Fruit fly (Drosophila melanogaster): Measurements from ENCODE around the gene Nufip.
A peak's percentile ranks its signal among the peaks of the same experiment; 100 is the strongest.

Gene Nufip

dm6 chr3L:18781653-18782629 is 33.8 kb upstream of the Nufip start (continued):
- TF ChIP-seq sima (GFP tag; optimal IDR thresholded peaks at IDR 0.05) (no peak), wek (GFP tag; optimal IDR thresholded peaks at IDR 0.05) (no peak), wor (GFP tag; IDR thresholded peaks at IDR 0.05) (peak; percentile 57), Doc2 (GFP tag; IDR thresholded peaks at IDR 0.05) (no peak), Tbp (GFP tag; optimal IDR thresholded peaks at IDR 0.05) (no peak), CG4730 (GFP tag; IDR thresholded peaks at IDR 0.05) (peak; percentile 15; the same call in 1 of the 2 replicates), tin (GFP tag; optimal IDR thresholded peaks at IDR 0.05) (peak; percentile 32), CG7271 (tag; optimal IDR thresholded peaks at IDR 0.05) (no peak), Hsf (GFP tag; optimal IDR thresholded peaks at IDR 0.05) (peak; percentile 31), CG10462 (GFP tag; optimal IDR thresholded peaks at IDR 0.05) (no peak), cwo (GFP tag; optimal IDR thresholded peaks at IDR 0.05) (no peak), CG4707 (GFP tag; optimal IDR thresholded peaks at IDR 0.05) (no peak), Awh (GFP tag; IDR thresholded peaks at IDR 0.05) (no peak), CG7928 (GFP tag; optimal IDR thresholded peaks at IDR 0.05) (no peak), Drgx (GFP tag; IDR thresholded peaks at IDR 0.05) (peak; percentile 7; the same call in 1 of the 2 replicates), CG8281 (tag; optimal IDR thresholded peaks at IDR 0.05) (peak; percentile 55), Sry-δ (GFP tag; optimal IDR thresholded peaks at IDR 0.05) (no peak), pfk (GFP tag; optimal IDR thresholded peaks at IDR 0.05) (no peak), vfl (GFP tag; optimal IDR thresholded peaks at IDR 0.05) (no peak), odd (GFP tag; optimal IDR thresholded peaks at IDR 0.05) (peak; percentile 52), CG2875 (GFP tag; optimal IDR thresholded peaks at IDR 0.05) (no peak), CG12219 (GFP tag; optimal IDR thresholded peaks at IDR 0.05) (peak; percentile 42), CG13287 (GFP tag; IDR thresholded peaks at IDR 0.05; ENCODE audit: partially characterized antibody) (peak; percentile 40; the same call in 1 of the 2 replicates), CG17612 (GFP tag; IDR thresholded peaks at IDR 0.05) (no peak), D19A (tag; optimal IDR thresholded peaks at IDR 0.05) (no peak), Ets65A (GFP tag) (no peak), Sox102F (GFP tag; optimal IDR thresholded peaks at IDR 0.05) (peak; percentile 87), ranshi (GFP tag; IDR thresholded peaks at IDR 0.05) (no peak), CG11723 (GFP tag; optimal IDR thresholded peaks at IDR 0.05) (peak; percentile 14), CG3281 (GFP tag; optimal IDR thresholded peaks at IDR 0.05) (peak; percentile 4), chm (GFP tag; IDR thresholded peaks at IDR 0.05) (no peak; the same call in 1 of the 2 replicates), Usf (GFP tag; optimal IDR thresholded peaks at IDR 0.05) (no peak), CG6765 (GFP tag; optimal IDR thresholded peaks at IDR 0.05) (peak; percentile 54), klu (GFP tag; IDR thresholded peaks at IDR 0.05) (no peak), sqz (GFP tag; optimal IDR thresholded peaks at IDR 0.05) (no peak), Hey (tag; optimal IDR thresholded peaks at IDR 0.05) (no peak), al (GFP tag; IDR thresholded peaks at IDR 0.05) (no peak), HmgZ (tag; optimal IDR thresholded peaks at IDR 0.05) (no peak), CG15269 (tag; optimal IDR thresholded peaks at IDR 0.05) (peak; percentile 86), dan (GFP tag; IDR thresholded peaks at IDR 0.05) (no peak), tna (GFP tag; IDR thresholded peaks at IDR 0.05; ENCODE audit: partially characterized antibody) (no peak), HLH54F (GFP tag; optimal IDR thresholded peaks at IDR 0.05) (no peak), Dip3 (GFP tag; optimal IDR thresholded peaks at IDR 0.05) (no peak), ind (GFP tag; optimal IDR thresholded peaks at IDR 0.05) (peak; percentile 17), CG13624 (GFP tag; optimal IDR thresholded peaks at IDR 0.05) (no peak), mld (GFP tag; IDR thresholded peaks at IDR 0.05; ENCODE audit: partially characterized antibody) (no peak), CG7839 (tag; optimal IDR thresholded peaks at IDR 0.05) (peak; percentile 78), tll (GFP tag; optimal IDR thresholded peaks at IDR 0.05) (no peak), stc (GFP tag; IDR thresholded peaks at IDR 0.05) (peak; percentile 63)

Data from whole organism, embryonic.